Fruit fly (Drosophila melanogaster) whole organism, embryonic: ENCODE results near the gene CG13631.

Experiments
- CG2889 ChIP-seq: fragments of 200-800 bp; sonication (Bioruptor generic); IDR thresholded peaks from 3 replicates; pipeline ENCODE4 v1.3.6; 2022; ENCODE audit warnings: missing biosample characterization, missing genetic modification characterization
- CG8281 ChIP-seq: fragments of 200-800 bp; sonication (Bioruptor generic); optimal IDR thresholded peaks from 2 replicates; lab custom pipeline; 2018; ENCODE audit warnings: missing biosample characterization, mild to moderate bottlenecking, missing genetic modification characterization, moderate library complexity
- Lpt ChIP-seq: fragments of >200 bp; optimal IDR thresholded peaks from 2 replicates; lab custom pipeline; 2018; ENCODE audit warnings: missing biosample characterization, missing genetic modification characterization
- danr ChIP-seq: fragments of 200-800 bp; sonication (Bioruptor generic); IDR thresholded peaks from 2 replicates; pipeline ENCODE4 v1.3.6; 2022; ENCODE audit warnings: missing biosample characterization, missing genetic modification characterization
- ewg ChIP-seq: fragments of 200-800 bp; sonication (Bioruptor generic); optimal IDR thresholded peaks from 3 replicates; lab custom pipeline; 2017; ENCODE audit warnings: mild to moderate bottlenecking, missing biosample characterization, missing genetic modification reagents, missing genetic modification characterization

DNA sequence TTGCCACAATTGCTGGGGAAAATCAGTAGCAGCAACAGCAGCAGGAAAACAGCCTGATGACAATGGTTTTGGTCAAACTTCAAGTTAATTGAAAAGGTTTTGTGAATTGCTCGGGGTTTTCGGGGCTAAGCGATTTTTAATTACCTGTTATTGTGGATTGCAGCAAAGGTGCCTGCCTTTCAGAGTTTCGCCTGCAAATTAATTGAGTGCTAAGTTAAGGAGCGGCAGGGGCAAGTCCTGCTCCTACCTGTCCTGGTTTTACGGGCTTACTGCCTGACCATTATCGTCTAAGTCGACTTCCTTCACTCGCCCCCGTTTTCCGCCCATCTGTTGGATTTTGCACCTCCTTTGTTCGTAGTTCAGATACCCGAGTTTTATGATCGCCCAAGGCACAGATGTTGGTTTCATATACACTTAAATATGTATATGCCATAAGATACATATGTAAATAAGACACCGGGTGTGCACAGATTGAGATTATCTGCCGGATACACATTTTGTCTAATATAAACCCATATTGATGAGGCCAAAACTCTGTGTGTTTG, 42.7 kb upstream of the CG13631 start:
- TF ChIP-seq danr (GFP tag; lab: Robert Waterston, UW) = no peak
- TF ChIP-seq CG2889 = no peak
- TF ChIP-seq ewg (GFP tag; lab: Kevin White, UChicago) = no peak
- no peak for TF ChIP-seq Lpt (GFP tag; lab: Kevin White, UChicago)
- TF ChIP-seq CG8281 (tag; lab: Kevin White, UChicago) = no peak
